Worm (Caenorhabditis elegans) whole organism, early embryonic: ENCODE measurements around the gene T24A6.17.

Experiments
- B0310.2 ChIP-seq: sonication (generic microtip); optimal IDR thresholded peaks from 2 replicates; lab custom pipeline; 2016; ENCODE audit warnings: mild to moderate bottlenecking, missing genetic modification characterization, missing compliant biosample characterization
- F13C5.2 ChIP-seq: sonication (generic microtip); optimal IDR thresholded peaks from 2 replicates; lab custom pipeline; 2017; ENCODE audit warnings: mild to moderate bottlenecking, missing genetic modification characterization, inconsistent platforms, missing compliant biosample characterization
- aly-1 ChIP-seq: sonication (generic microtip); optimal IDR thresholded peaks from 2 replicates; lab custom pipeline; 2016; ENCODE audit warnings: missing genetic modification characterization, missing compliant biosample characterization
- ama-1 ChIP-seq: fragments of 150-350 bp; optimal IDR thresholded peaks from 2 replicates; lab custom pipeline; 2014
- ceh-13 ChIP-seq: fragments of 200-800 bp; sonication (Bioruptor generic); optimal IDR thresholded peaks from 2 replicates; lab custom pipeline; 2018; ENCODE audit warnings: mild to moderate bottlenecking, missing genetic modification characterization, missing compliant biosample characterization
- ets-7 ChIP-seq: sonication (generic microtip); optimal IDR thresholded peaks from 2 replicates; lab custom pipeline; 2016; ENCODE audit warnings: missing genotype, missing genetic modification characterization, missing compliant biosample characterization
- flt-1 ChIP-seq: fragments of 200-800 bp; sonication (Bioruptor generic); IDR thresholded peaks from 2 replicates; pipeline ENCODE4 v1.3.6; 2022; ENCODE audit warnings: missing genetic modification characterization, missing compliant biosample characterization
- hmbx-1 ChIP-seq: sonication (generic microtip); optimal IDR thresholded peaks from 2 replicates; lab custom pipeline; 2016; ENCODE audit warnings: mild to moderate bottlenecking, missing genetic modification characterization, missing compliant biosample characterization
- hmg-4 ChIP-seq: fragments of 200-800 bp; sonication (Bioruptor generic); optimal IDR thresholded peaks from 2 replicates; lab custom pipeline; 2018; ENCODE audit warnings: mild to moderate bottlenecking, missing genetic modification characterization, missing compliant biosample characterization
- pes-1 ChIP-seq: fragments of 200-800 bp; sonication (Bioruptor generic); IDR thresholded peaks from 2 replicates; pipeline ENCODE4 v1.3.6; 2022; ENCODE audit warnings: missing genetic modification reagents, missing genetic modification characterization, missing compliant biosample characterization
- scrt-1 ChIP-seq: fragments of 200-800 bp; sonication (Bioruptor generic); IDR thresholded peaks from 2 replicates; pipeline ENCODE4 v1.3.6; 2022; ENCODE audit warnings: missing genetic modification characterization, missing compliant biosample characterization
- sea-1 ChIP-seq: fragments of 200-800 bp; sonication (Bioruptor generic); conservative IDR thresholded peaks from 2 replicates; pipeline ENCODE4 v1.3.6; 2022; ENCODE audit warnings: missing genetic modification characterization, missing compliant biosample characterization
- tbx-11 ChIP-seq: fragments of 200-800 bp; sonication (Bioruptor generic); IDR thresholded peaks from 2 replicates; pipeline ENCODE4 v1.3.6; 2022; ENCODE audit warnings: missing genetic modification characterization, missing compliant biosample characterization
- tra-4 ChIP-seq: sonication (generic microtip); optimal IDR thresholded peaks from 2 replicates; lab custom pipeline; 2017; ENCODE audit warnings: missing genetic modification characterization, missing compliant biosample characterization

- TF ChIP-seq scrt-1 (no peak), flt-1 (GFP tag; lab: Robert Waterston, UW) (no peak), pes-1 (GFP tag; lab: Robert Waterston, UW) (no peak), ama-1 (lab: Kevin White, UChicago) (no peak), sea-1 (GFP tag; lab: Robert Waterston, UW) (no peak), hmbx-1 (tag; lab: Kevin White, UChicago) (no peak), ceh-13 (GFP tag; lab: Kevin White, UChicago) (no peak), F13C5.2 (no peak), tra-4 (tag; lab: Kevin White, UChicago) (no peak), aly-1 (tag; lab: Kevin White, UChicago) (no peak), B0310.2 (no peak), ets-7 (tag; lab: Kevin White, UChicago) (no peak), hmg-4 (GFP tag; lab: Kevin White, UChicago) (no peak), tbx-11 (GFP tag; lab: Robert Waterston, UW) (no peak)
Measured at ce11 chrV:3541117-3541516, 23.1 kb downstream of the T24A6.17 start, which contains the start of gene srbc-67.
